Worm (Caenorhabditis elegans) whole organism, L1 larva: Measurements from ENCODE around the gene gpx-4.

Experiments
- aly-2 ChIP-seq: fragments of 150-350 bp; optimal IDR thresholded peaks from 2 replicates; lab custom pipeline; 2014; ENCODE audit warnings: missing biosample characterization, missing genetic modification characterization
- ama-1 ChIP-seq: fragments of 150-350 bp; optimal IDR thresholded peaks from 2 replicates; lab custom pipeline; 2014
- egl-27 ChIP-seq, 2 experiments: fragments of 150-350 bp in 1 of 2; sonication (generic microtip); optimal IDR thresholded peaks; 3 replicates each; lab custom pipeline; 2017 to 2018; ENCODE audit warnings: missing biosample characterization in 2 of 2, missing genetic modification characterization in 2 of 2, missing genetic modification reagents in 2 of 2
- fkh-10 ChIP-seq: sonication (generic microtip); optimal IDR thresholded peaks from 2 replicates; lab custom pipeline; 2017; ENCODE audit warnings: missing biosample characterization, missing genetic modification reagents, missing genetic modification characterization
- grh-1 ChIP-seq: fragments of 200-800 bp; sonication (Bioruptor generic); IDR thresholded peaks from 2 replicates; pipeline ENCODE4 v1.3.6; 2022; ENCODE audit warnings: missing genetic modification reagents, missing genetic modification characterization, missing compliant biosample characterization
- mep-1 ChIP-seq: fragments of 150-350 bp; optimal IDR thresholded peaks from 2 replicates; lab custom pipeline; 2014; ENCODE audit warnings: missing biosample characterization, missing genetic modification characterization
- nhr-11 ChIP-seq: fragments of 150-350 bp; optimal IDR thresholded peaks from 2 replicates; lab custom pipeline; 2014; ENCODE audit warnings: missing biosample characterization, missing genetic modification characterization
- nhr-12 ChIP-seq: sonication (generic microtip); optimal IDR thresholded peaks from 2 replicates; lab custom pipeline; 2017; ENCODE audit warnings: missing biosample characterization, missing genetic modification characterization
- nhr-237 ChIP-seq: fragments of 150-350 bp; optimal IDR thresholded peaks from 2 replicates; lab custom pipeline; 2014; ENCODE audit warnings: missing biosample characterization, missing genetic modification characterization
- nhr-76 ChIP-seq: sonication (generic microtip); optimal IDR thresholded peaks from 2 replicates; lab custom pipeline; 2017; ENCODE audit warnings: missing biosample characterization, missing genetic modification characterization
- nhr-85 ChIP-seq: sonication (generic microtip); peaks from one replicate; lab custom pipeline; 2016; ENCODE audit warnings: missing genetic modification characterization, inconsistent platforms, missing compliant biosample characterization
- unc-30 ChIP-seq: sonication (generic microtip); optimal IDR thresholded peaks from 2 replicates; lab custom pipeline; 2017; ENCODE audit warnings: missing biosample characterization, missing genetic modification characterization
- unc-62 ChIP-seq: fragments of 150-350 bp; optimal IDR thresholded peaks from 2 replicates; lab custom pipeline; 2014; ENCODE audit warnings: missing biosample characterization, missing genetic modification reagents, missing genetic modification characterization
- zag-1 ChIP-seq: fragments of 150-350 bp; optimal IDR thresholded peaks from 2 replicates; lab custom pipeline; 2014; ENCODE audit warnings: missing biosample characterization, missing genetic modification characterization

- TF ChIP-seq nhr-237 (tag; lab: Kevin White, UChicago) (no peak), unc-62 (GFP tag; lab: Kevin White, UChicago) (no peak), grh-1 (GFP tag; lab: Robert Waterston, UW) (no peak), fkh-10 (GFP tag; lab: Kevin White, UChicago) (no peak), nhr-76 (no peak), egl-27 (tag; optimal IDR thresholded peaks at IDR 0.05; lab: Kevin White, UChicago) (no peak), nhr-12 (no peak), zag-1 (tag; lab: Kevin White, UChicago) (no peak), ama-1 (lab: Kevin White, UChicago) (no peak), aly-2 (tag; lab: Kevin White, UChicago) (no peak), nhr-11 (no peak), unc-30 (tag; lab: Kevin White, UChicago) (no peak), nhr-85 (tag; lab: Kevin White, UChicago) (no peak), mep-1 (no peak)
Measured at ce11 chrIV:2712935-2713334, 38.1 kb upstream of the gpx-4 start, which contains the start of gene Y94H6A.12.
